Fruit fly (Drosophila melanogaster): ENCODE data around the gene mth.

The mth gene

DNA sequence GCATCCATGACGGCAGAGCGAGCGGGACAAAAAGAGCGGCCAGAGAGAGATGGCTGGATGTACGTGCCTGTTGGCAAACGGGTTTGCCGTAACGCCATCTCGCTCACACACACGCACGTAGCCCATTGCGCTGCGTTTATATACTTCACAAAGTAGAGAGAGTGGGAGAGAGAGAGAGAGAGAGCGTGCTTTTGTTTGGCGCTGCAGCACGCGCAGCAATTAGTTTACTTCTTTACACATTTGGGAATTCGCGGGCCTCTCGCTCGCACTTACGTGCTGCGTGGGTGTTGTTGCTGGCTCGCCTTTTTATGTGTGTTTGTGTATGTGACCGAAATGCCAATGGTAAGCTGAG lies 31.3 kb upstream of the mth start (continued):
- peak; percentile 38 for TF ChIP-seq hkb (optimal IDR thresholded peaks at IDR 0.05)
- no peak for TF ChIP-seq hkb (GFP tag; IDR thresholded peaks at IDR 0.05)
- peak; percentile 79 for TF ChIP-seq Jarid2 (GFP tag; optimal IDR thresholded peaks at IDR 0.05)
- TF ChIP-seq vvl (GFP tag; IDR thresholded peaks at IDR 0.05) = peak; percentile 67
- peak; percentile 75 for TF ChIP-seq CG15479 (GFP tag; optimal IDR thresholded peaks at IDR 0.05)
- peak; percentile 63; the same call in 1 of the 2 replicates for TF ChIP-seq tna (GFP tag; IDR thresholded peaks at IDR 0.05; ENCODE audit: partially characterized antibody)
- TF ChIP-seq vnd (GFP tag; IDR thresholded peaks at IDR 0.05; ENCODE audit: partially characterized antibody) = peak; percentile 59; the same call in 2 of the 3 replicates
- 0 out of 2 replicates have a peak, but pooled peaks have one; percentile 29 for TF ChIP-seq sna (GFP tag; IDR thresholded peaks at IDR 0.05; ENCODE audit: partially characterized antibody)
- no peak for TF ChIP-seq CG17186 (GFP tag; optimal IDR thresholded peaks at IDR 0.05)
- peak; percentile 96 for TF ChIP-seq sd (tag; optimal IDR thresholded peaks at IDR 0.05)
- TF ChIP-seq pnt (GFP tag; optimal IDR thresholded peaks at IDR 0.05) = no peak
- peak in 1 of 3 experiments; percentile 9 for TF ChIP-seq Stat92E (GFP tag; optimal IDR thresholded peaks at IDR 0.05)
- TF ChIP-seq Elba2 (GFP tag; optimal IDR thresholded peaks at IDR 0.05) = peak; percentile 28
- TF ChIP-seq CG10543 (GFP tag; optimal IDR thresholded peaks at IDR 0.05) = no peak
- TF ChIP-seq CoRest (tag; optimal IDR thresholded peaks at IDR 0.05) = peak; percentile 14
- TF ChIP-seq CG9609 (GFP tag; optimal IDR thresholded peaks at IDR 0.05) = peak; percentile 6
- no peak for TF ChIP-seq CG11695 (GFP tag; IDR thresholded peaks at IDR 0.05)
- no peak for TF ChIP-seq CG15601 (tag; optimal IDR thresholded peaks at IDR 0.05)
- TF ChIP-seq Antp (GFP tag; optimal IDR thresholded peaks at IDR 0.05) = peak; percentile 15
- peak; percentile 52; the same call in 1 of the 3 replicates for TF ChIP-seq CG16813 (GFP tag; IDR thresholded peaks at IDR 0.05; ENCODE audit: partially characterized antibody)
- TF ChIP-seq HLH4C (GFP tag; IDR thresholded peaks at IDR 0.05; ENCODE audit: partially characterized antibody) = peak; percentile 65; the same call in 2 of the 3 replicates
- TF ChIP-seq CG6689 (GFP tag; IDR thresholded peaks at IDR 0.05) = no peak
- TF ChIP-seq Dll (GFP tag; IDR thresholded peaks at IDR 0.05; ENCODE audit: partially characterized antibody) = peak; percentile 46; the same call in 1 of the 4 replicates
- TF ChIP-seq CG8478 (optimal IDR thresholded peaks at IDR 0.05) = peak; percentile 100
- peak; percentile 33; the same call in 1 of the 2 replicates for TF ChIP-seq CG32767 (GFP tag; IDR thresholded peaks at IDR 0.05)
- no peak for TF ChIP-seq Meics (GFP tag; optimal IDR thresholded peaks at IDR 0.05)
- TF ChIP-seq p53 (GFP tag; optimal IDR thresholded peaks at IDR 0.05) = peak; percentile 6
- TF ChIP-seq CG13287 (GFP tag; IDR thresholded peaks at IDR 0.05; ENCODE audit: partially characterized antibody) = peak; percentile 53; the same call in 1 of the 2 replicates
- TF ChIP-seq seq (GFP tag; IDR thresholded peaks at IDR 0.05) = peak; percentile 16; the same call in 1 of the 2 replicates
- TF ChIP-seq nmo (GFP tag; optimal IDR thresholded peaks at IDR 0.05) = peak; percentile 32
- TF ChIP-seq jing (GFP tag; optimal IDR thresholded peaks at IDR 0.05) = peak; percentile 55
- 0 out of 3 replicates have a peak, but pooled peaks have one; percentile 26 for TF ChIP-seq hb (GFP tag; IDR thresholded peaks at IDR 0.05; ENCODE audit: partially characterized antibody)
- TF ChIP-seq tll (GFP tag; optimal IDR thresholded peaks at IDR 0.05) = peak; percentile 34 to 100
- peak; percentile 49; the same call in 1 of the 3 replicates for TF ChIP-seq Opbp (GFP tag; IDR thresholded peaks at IDR 0.05; ENCODE audit: partially characterized antibody)
- peak; percentile 78 for TF ChIP-seq CG4360 (GFP tag; IDR thresholded peaks at IDR 0.05)
- TF ChIP-seq CG17912 (GFP tag; optimal IDR thresholded peaks at IDR 0.05) = no peak
- no peak for TF ChIP-seq run (tag; optimal IDR thresholded peaks at IDR 0.05)
- TF ChIP-seq crol (GFP tag; IDR thresholded peaks at IDR 0.05) = peak; percentile 43; the same call in 1 of the 2 replicates
- TF ChIP-seq yki (optimal IDR thresholded peaks at IDR 0.05) = no peak
- TF ChIP-seq kni (GFP tag; optimal IDR thresholded peaks at IDR 0.05) = peak; percentile 82
- TF ChIP-seq Nf-YB (GFP tag; optimal IDR thresholded peaks at IDR 0.05) = peak; percentile 100
- TF ChIP-seq amos (GFP tag; IDR thresholded peaks at IDR 0.05; ENCODE audit: partially characterized antibody) = peak; percentile 12; the same call in 1 of the 2 replicates
- peak in 1 of 2 experiments; percentile 13 for TF ChIP-seq chif (GFP tag; optimal IDR thresholded peaks at IDR 0.05)
- TF ChIP-seq CG34422 (GFP tag; IDR thresholded peaks at IDR 0.05) = no peak
- peak; percentile 32 for TF ChIP-seq pb (GFP tag; optimal IDR thresholded peaks at IDR 0.05)
- peak; percentile 33; the same call in 1 of the 3 replicates for TF ChIP-seq otp (GFP tag; IDR thresholded peaks at IDR 0.05)
- TF ChIP-seq Ets97D (GFP tag; optimal IDR thresholded peaks at IDR 0.05) = no peak
- no peak for TF ChIP-seq Camta (GFP tag; optimal IDR thresholded peaks at IDR 0.05)
- no peak for TF ChIP-seq PHDP (tag; optimal IDR thresholded peaks at IDR 0.05)
